Fruit fly (Drosophila melanogaster) whole organism, embryonic: ENCODE measurements around the gene CG9775.

Experiments used
- Abd-B ChIP-seq: fragments of 200-800 bp; sonication (Bioruptor generic); optimal IDR thresholded peaks from 2 replicates; lab custom pipeline; 2018; ENCODE audit warnings: missing biosample characterization, mild to moderate bottlenecking, missing genetic modification characterization, moderate library complexity
- Bdp1 ChIP-seq: fragments of 200-800 bp; sonication (Bioruptor generic); optimal IDR thresholded peaks from 3 replicates; lab custom pipeline; 2016; ENCODE audit warnings: missing biosample characterization, missing genetic modification characterization
- Bgb ChIP-seq: fragments of 200-800 bp; sonication (Bioruptor generic); IDR thresholded peaks from 2 replicates; pipeline ENCODE4 v1.3.6; 2022; ENCODE audit warnings: missing biosample characterization, missing genetic modification characterization; ENCODE audit not compliant: partially characterized antibody
- CG10431 ChIP-seq: fragments of 200-800 bp; sonication (Bioruptor generic); optimal IDR thresholded peaks from 3 replicates; lab custom pipeline; 2018; ENCODE audit warnings: missing biosample characterization, mild to moderate bottlenecking, missing genetic modification characterization
- CG10565 ChIP-seq: fragments of 200-800 bp; sonication (Bioruptor generic); optimal IDR thresholded peaks from 3 replicates; lab custom pipeline; 2016; ENCODE audit warnings: missing biosample characterization, mild to moderate bottlenecking, missing genetic modification characterization
- CG10979 ChIP-seq: fragments of 200-800 bp; sonication (Bioruptor generic); optimal IDR thresholded peaks from 2 replicates; lab custom pipeline; 2018; ENCODE audit warnings: missing biosample characterization, mild to moderate bottlenecking, missing genetic modification characterization, moderate library complexity
- CG11723 ChIP-seq: fragments of 200-800 bp; sonication (Bioruptor generic); optimal IDR thresholded peaks from 2 replicates; lab custom pipeline; 2017; ENCODE audit warnings: missing biosample characterization, mild to moderate bottlenecking, missing genetic modification characterization
- CG12071 ChIP-seq: fragments of 200-800 bp; sonication (Bioruptor generic); optimal IDR thresholded peaks from 3 replicates; lab custom pipeline; 2018; ENCODE audit warnings: missing biosample characterization, mild to moderate bottlenecking, missing genetic modification characterization
- CG12659 ChIP-seq: fragments of 200-800 bp; sonication (Bioruptor generic); optimal IDR thresholded peaks from 3 replicates; lab custom pipeline; 2017; ENCODE audit warnings: mild to moderate bottlenecking, missing biosample characterization, missing genetic modification reagents, missing genetic modification characterization
- CG15011 ChIP-seq: fragments of 200-800 bp; sonication (Bioruptor generic); optimal IDR thresholded peaks from 3 replicates; lab custom pipeline; 2018; ENCODE audit warnings: missing biosample characterization, mild to moderate bottlenecking, missing genetic modification characterization
- CG1603 ChIP-seq: fragments of 200-800 bp; sonication (Bioruptor generic); optimal IDR thresholded peaks from 2 replicates; lab custom pipeline; 2019; ENCODE audit warnings: missing biosample characterization, mild to moderate bottlenecking, missing genetic modification characterization, moderate library complexity
- CG2129 ChIP-seq: fragments of 200-800 bp; sonication (Bioruptor generic); IDR thresholded peaks from 2 replicates; pipeline ENCODE4 v1.3.6; 2022; ENCODE audit warnings: missing biosample characterization, missing genetic modification characterization; ENCODE audit not compliant: partially characterized antibody
- CG3065 ChIP-seq: fragments of 200-800 bp; sonication (Bioruptor generic); optimal IDR thresholded peaks from 2 replicates; lab custom pipeline; 2016; ENCODE audit warnings: missing biosample characterization, missing genetic modification characterization
- CG32772 ChIP-seq: fragments of 200-800 bp; sonication (Bioruptor generic); IDR thresholded peaks from 2 replicates; pipeline ENCODE4 v1.3.6; 2022; ENCODE audit warnings: missing biosample characterization, missing genetic modification characterization
- CG4424 ChIP-seq: fragments of 200-800 bp; sonication (Bioruptor generic); optimal IDR thresholded peaks from 3 replicates; lab custom pipeline; 2016; ENCODE audit warnings: missing biosample characterization, missing genetic modification characterization
- CG5180 ChIP-seq: fragments of 200-800 bp; sonication (Bioruptor generic); optimal IDR thresholded peaks from 3 replicates; lab custom pipeline; 2017; ENCODE audit warnings: missing biosample characterization, missing genetic modification characterization, mild to moderate bottlenecking, moderate library complexity, missing genetic modification reagents
- CG6765 ChIP-seq: fragments of 200-800 bp; sonication (Bioruptor generic); optimal IDR thresholded peaks from 3 replicates; lab custom pipeline; 2017; ENCODE audit warnings: missing biosample characterization, mild to moderate bottlenecking, missing genetic modification characterization
- CG7839 ChIP-seq: fragments of 200-800 bp; sonication (Bioruptor generic); optimal IDR thresholded peaks from 3 replicates; lab custom pipeline; 2018; ENCODE audit warnings: missing biosample characterization, mild to moderate bottlenecking, missing genetic modification characterization, moderate library complexity
- CG9817 ChIP-seq: fragments of 200-800 bp; sonication (Bioruptor generic); optimal IDR thresholded peaks from 2 replicates; lab custom pipeline; 2018; ENCODE audit warnings: missing biosample characterization, mild to moderate bottlenecking, missing genetic modification characterization, moderate library complexity
- CrebB ChIP-seq: fragments of 200-800 bp; sonication (Bioruptor generic); optimal IDR thresholded peaks from 3 replicates; lab custom pipeline; 2018; ENCODE audit warnings: missing biosample characterization, mild to moderate bottlenecking, missing genetic modification characterization
- D ChIP-seq, 2 experiments: fragments of 200-800 bp in 1 of 2; fragments of >200 bp in 1 of 2; sonication (Bioruptor generic) in 1 of 2; optimal IDR thresholded peaks; 2 replicates in 1 of 2; 3 replicates in 1 of 2; lab custom pipeline; 2017; ENCODE audit warnings: mild to moderate bottlenecking in 1 of 2, missing biosample characterization in 1 of 2, missing genetic modification characterization in 1 of 2, missing genetic modification reagents in 1 of 2
- Dad ChIP-seq: fragments of 200-800 bp; sonication (Bioruptor generic); optimal IDR thresholded peaks from 3 replicates; lab custom pipeline; 2016; ENCODE audit warnings: missing biosample characterization, missing genetic modification characterization
- Dek ChIP-seq: fragments of 200-800 bp; sonication (Bioruptor generic); optimal IDR thresholded peaks from 3 replicates; lab custom pipeline; 2019; ENCODE audit warnings: missing biosample characterization, mild to moderate bottlenecking, missing genetic modification characterization, moderate library complexity
- Doc2 ChIP-seq: fragments of 200-800 bp; sonication (Bioruptor generic); IDR thresholded peaks from 2 replicates; pipeline ENCODE4 v1.3.6; 2022; ENCODE audit warnings: missing biosample characterization, missing genetic modification characterization
- MBD-R2 ChIP-seq: fragments of 200-800 bp; sonication (Bioruptor generic); IDR thresholded peaks from 2 replicates; pipeline ENCODE4 v1.3.6; 2022; ENCODE audit warnings: missing biosample characterization, missing genetic modification characterization
- Max ChIP-seq: fragments of 200-800 bp; sonication (Bioruptor generic); optimal IDR thresholded peaks from 2 replicates; lab custom pipeline; 2016; ENCODE audit warnings: missing biosample characterization, mild to moderate bottlenecking, missing genetic modification characterization
- Oli ChIP-seq: fragments of 200-800 bp; sonication (Bioruptor generic); optimal IDR thresholded peaks from 2 replicates; lab custom pipeline; 2018; ENCODE audit warnings: missing biosample characterization, mild to moderate bottlenecking, missing genetic modification characterization, moderate library complexity
- PHDP ChIP-seq: fragments of 200-800 bp; sonication (Bioruptor generic); optimal IDR thresholded peaks from 3 replicates; lab custom pipeline; 2018; ENCODE audit warnings: missing biosample characterization, mild to moderate bottlenecking, missing genetic modification characterization, moderate library complexity
- Ptx1 ChIP-seq: fragments of 200-800 bp; sonication (Bioruptor generic); IDR thresholded peaks from 2 replicates; pipeline ENCODE4 v1.3.6; 2022; ENCODE audit warnings: missing biosample characterization, missing genetic modification characterization
- Sox100B ChIP-seq: fragments of 200-800 bp; sonication (Bioruptor generic); optimal IDR thresholded peaks from 3 replicates; lab custom pipeline; 2018; ENCODE audit warnings: missing biosample characterization, mild to moderate bottlenecking, missing genetic modification characterization
- Ssrp ChIP-seq: fragments of 200-800 bp; sonication (Bioruptor generic); optimal IDR thresholded peaks from 2 replicates; lab custom pipeline; 2018; ENCODE audit warnings: missing biosample characterization, mild to moderate bottlenecking, missing genetic modification characterization, moderate library complexity
- Trl ChIP-seq, 3 experiments: fragments of >200 bp in 2 of 3; fragments of 200-800 bp in 1 of 3; sonication (Bioruptor generic) in 1 of 3; optimal IDR thresholded peaks; 2 replicates in 1 of 3; 3 replicates in 2 of 3; lab custom pipeline; 2016 to 2017; ENCODE audit warnings: missing biosample characterization in 1 of 3, missing genetic modification characterization in 1 of 3
- ab ChIP-seq: fragments of 200-800 bp; sonication (Bioruptor generic); optimal IDR thresholded peaks from 2 replicates; lab custom pipeline; 2016; ENCODE audit warnings: missing biosample characterization, missing genetic modification characterization
- abd-A ChIP-seq: fragments of 200-800 bp; sonication (Bioruptor generic); optimal IDR thresholded peaks from 3 replicates; lab custom pipeline; 2019; ENCODE audit warnings: missing biosample characterization, mild to moderate bottlenecking, missing genetic modification characterization, moderate library complexity
- ash1 ChIP-seq: fragments of 200-800 bp; sonication (Bioruptor generic); optimal IDR thresholded peaks from 2 replicates; lab custom pipeline; 2018; ENCODE audit warnings: missing biosample characterization, mild to moderate bottlenecking, missing genetic modification characterization
- cwo ChIP-seq: fragments of 200-800 bp; sonication (Bioruptor generic); optimal IDR thresholded peaks from 3 replicates; lab custom pipeline; 2017; ENCODE audit warnings: missing biosample characterization, missing genetic modification characterization, mild to moderate bottlenecking, moderate library complexity, missing genetic modification reagents
- exex ChIP-seq: fragments of 200-800 bp; sonication (Bioruptor generic); optimal IDR thresholded peaks from 4 replicates; lab custom pipeline; 2018; ENCODE audit warnings: missing biosample characterization, mild to moderate bottlenecking, missing genetic modification characterization, moderate library complexity
- fd96Cb ChIP-seq: fragments of 200-800 bp; sonication (Bioruptor generic); optimal IDR thresholded peaks from 2 replicates; lab custom pipeline; 2018; ENCODE audit warnings: missing biosample characterization, mild to moderate bottlenecking, missing genetic modification characterization, moderate library complexity
- gro ChIP-seq: fragments of 200-800 bp; sonication (Bioruptor generic); optimal IDR thresholded peaks from 2 replicates; lab custom pipeline; 2016; ENCODE audit warnings: missing biosample characterization, missing genetic modification characterization
- jing ChIP-seq: fragments of 200-800 bp; sonication (Bioruptor generic); optimal IDR thresholded peaks from 2 replicates; lab custom pipeline; 2018; ENCODE audit warnings: missing biosample characterization, mild to moderate bottlenecking, missing genetic modification characterization
- lab ChIP-seq: fragments of 200-800 bp; sonication (Bioruptor generic); optimal IDR thresholded peaks from 3 replicates; lab custom pipeline; 2017; ENCODE audit warnings: missing biosample characterization, missing genetic modification characterization, mild to moderate bottlenecking, moderate library complexity, missing genetic modification reagents
- nerfin-1 ChIP-seq: fragments of 200-800 bp; sonication (Bioruptor generic); optimal IDR thresholded peaks from 3 replicates; lab custom pipeline; 2019; ENCODE audit warnings: missing biosample characterization, mild to moderate bottlenecking, missing genetic modification characterization, moderate library complexity
- pfk ChIP-seq: fragments of 200-800 bp; sonication (Bioruptor generic); optimal IDR thresholded peaks from 2 replicates; lab custom pipeline; 2018; ENCODE audit warnings: missing biosample characterization, mild to moderate bottlenecking, missing genetic modification characterization, moderate library complexity
- pita ChIP-seq: fragments of 200-800 bp; sonication (Bioruptor generic); optimal IDR thresholded peaks from 2 replicates; lab custom pipeline; 2017; ENCODE audit warnings: missing biosample characterization, mild to moderate bottlenecking, missing genetic modification characterization
- slbo ChIP-seq: fragments of 200-800 bp; sonication (Bioruptor generic); IDR thresholded peaks from 2 replicates; pipeline ENCODE4 v1.3.6; 2022; ENCODE audit warnings: missing biosample characterization, missing genetic modification characterization
- so ChIP-seq: fragments of 200-800 bp; sonication (Bioruptor generic); IDR thresholded peaks from 3 replicates; pipeline ENCODE4 v1.3.6; 2022; ENCODE audit warnings: missing biosample characterization, missing genetic modification characterization
- unc-4 ChIP-seq: fragments of 200-800 bp; sonication (Bioruptor generic); IDR thresholded peaks from 2 replicates; pipeline ENCODE4 v1.3.6; 2022; ENCODE audit warnings: missing biosample characterization, missing genetic modification characterization; ENCODE audit not compliant: partially characterized antibody
- zfh2 ChIP-seq: fragments of 200-800 bp; sonication (Bioruptor generic); optimal IDR thresholded peaks from 2 replicates; lab custom pipeline; 2016; ENCODE audit warnings: missing biosample characterization, missing genetic modification characterization

CG9775 gene

DNA sequence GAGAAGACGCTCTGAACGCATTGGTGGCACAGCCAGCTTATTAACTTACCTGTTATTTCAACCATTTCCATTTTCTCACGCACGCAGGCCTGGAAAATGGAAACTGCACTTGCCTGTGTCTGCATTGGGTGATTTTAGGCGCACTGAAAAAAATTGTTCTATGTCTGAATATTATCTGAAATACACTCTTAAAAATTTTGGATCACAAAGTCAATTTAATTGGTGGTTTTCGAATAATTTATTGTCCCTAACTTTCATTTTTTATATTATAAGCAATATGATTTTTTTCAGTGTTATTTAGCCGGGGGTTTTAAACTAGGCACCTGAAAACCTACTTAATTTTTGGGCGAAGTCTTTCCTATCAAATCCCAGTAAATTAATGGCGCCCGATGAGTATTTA, 21.4 kb upstream of the CG9775 start (continued):
- TF ChIP-seq CG10979 (tag; lab: Kevin White, UChicago) (peak; percentile 94), Abd-B (peak; percentile 80), Ssrp (tag; lab: Kevin White, UChicago) (peak; percentile 46), Bgb (GFP tag; lab: Robert Waterston, UW) (no peak), abd-A (tag; lab: Kevin White, UChicago) (peak; percentile 70), CG12071 (GFP tag; lab: Kevin White, UChicago) (peak; percentile 67), CG5180 (GFP tag; lab: Kevin White, UChicago) (peak; percentile 67), pita (GFP tag; lab: Kevin White, UChicago) (no peak), CG32772 (GFP tag; lab: Robert Waterston, UW) (peak; percentile 78), fd96Cb (tag; lab: Kevin White, UChicago) (peak; percentile 88), Oli (peak; percentile 72), CG4424 (GFP tag; lab: Kevin White, UChicago) (peak; percentile 92), zfh2 (GFP tag; lab: Kevin White, UChicago) (no peak), pfk (no peak), D (optimal IDR thresholded peaks at IDR 0.05; lab: Kevin White, UChicago) (no peak), D (GFP tag; optimal IDR thresholded peaks at IDR 0.05; lab: Kevin White, UChicago) (peak; percentile 85), so (GFP tag; lab: Robert Waterston, UW) (peak; percentile 34; the same call in 1 of the 3 replicates), Doc2 (GFP tag; lab: Robert Waterston, UW) (no peak), exex (tag; lab: Kevin White, UChicago) (peak; percentile 20), Sox100B (GFP tag; lab: Kevin White, UChicago) (peak; percentile 80), CG6765 (peak; percentile 8), MBD-R2 (GFP tag; lab: Robert Waterston, UW) (peak; percentile 28; the same call in 1 of the 2 replicates), cwo (GFP tag; lab: Kevin White, UChicago) (peak; percentile 51), CG7839 (tag; lab: Kevin White, UChicago) (peak; percentile 80), Ptx1 (GFP tag; lab: Robert Waterston, UW) (peak; percentile 82), Trl (optimal IDR thresholded peaks at IDR 0.05; lab: Kevin White, UChicago) (no peak), Trl (GFP tag; optimal IDR thresholded peaks at IDR 0.05; lab: Kevin White, UChicago) (peak; percentile 72), CG12659 (GFP tag; lab: Kevin White, UChicago) (peak; percentile 2), CG2129 (GFP tag; lab: Robert Waterston, UW) (no peak), gro (GFP tag; lab: Kevin White, UChicago) (peak; percentile 40), lab (peak; percentile 81), PHDP (tag; lab: Kevin White, UChicago) (peak; percentile 77), Bdp1 (GFP tag; lab: Kevin White, UChicago) (no peak), Dek (peak; percentile 52), CG9817 (peak; percentile 51), Max (GFP tag; lab: Kevin White, UChicago) (peak; percentile 78), CG1603 (peak; percentile 72), CG3065 (GFP tag; lab: Kevin White, UChicago) (no peak), CG15011 (peak; percentile 62), CrebB (no peak), slbo (GFP tag; lab: Robert Waterston, UW) (peak; percentile 60), CG10565 (peak; percentile 34), CG11723 (GFP tag; lab: Kevin White, UChicago) (no peak), ab (no peak), CG10431 (no peak), Dad (peak; percentile 52), ash1 (GFP tag; lab: Kevin White, UChicago) (no peak), jing (peak; percentile 62), nerfin-1 (tag; lab: Kevin White, UChicago) (peak; percentile 82), unc-4 (GFP tag; lab: Robert Waterston, UW) (no peak)
